Fruit fly (Drosophila melanogaster) whole organism, prepupa: ENCODE data around the gene CG1703.

Source experiments
- Blimp-1 ChIP-seq: fragments of 200-800 bp; sonication (Bioruptor generic); optimal IDR thresholded peaks from 3 replicates; lab custom pipeline; 2017; ENCODE audit warnings: missing biosample characterization, missing genetic modification characterization, mild to moderate bottlenecking, moderate library complexity, missing genetic modification reagents
- CG10669 ChIP-seq: fragments of 200-800 bp; sonication (Bioruptor generic); optimal IDR thresholded peaks from 3 replicates; lab custom pipeline; 2018; ENCODE audit warnings: missing biosample characterization, mild to moderate bottlenecking, missing genetic modification characterization, moderate library complexity
- CG11294 ChIP-seq: fragments of 200-800 bp; sonication (Bioruptor generic); IDR thresholded peaks from 2 replicates; pipeline ENCODE4 v1.3.6; 2022; ENCODE audit warnings: missing biosample characterization, missing genetic modification characterization
- CG11762 ChIP-seq: fragments of 200-800 bp; sonication (Bioruptor generic); optimal IDR thresholded peaks from 3 replicates; lab custom pipeline; 2016; ENCODE audit warnings: missing biosample characterization, missing genetic modification characterization; ENCODE audit not compliant: insufficient read depth
- CG11902 ChIP-seq: fragments of 200-800 bp; sonication (Bioruptor generic); optimal IDR thresholded peaks from 3 replicates; lab custom pipeline; 2016; ENCODE audit warnings: missing biosample characterization, missing genetic modification characterization
- CG15336 ChIP-seq: fragments of 200-800 bp; sonication (Bioruptor generic); IDR thresholded peaks from 2 replicates; pipeline ENCODE4 v1.3.6; 2022; ENCODE audit warnings: missing biosample characterization, missing genetic modification characterization
- CG1621 ChIP-seq: fragments of 200-800 bp; sonication (Bioruptor generic); optimal IDR thresholded peaks from 3 replicates; lab custom pipeline; 2018; ENCODE audit warnings: missing biosample characterization, mild to moderate bottlenecking, missing genetic modification characterization
- CG16779 ChIP-seq: fragments of 200-800 bp; sonication (Bioruptor generic); optimal IDR thresholded peaks from 3 replicates; lab custom pipeline; 2017; ENCODE audit warnings: missing biosample characterization, mild to moderate bottlenecking, missing genetic modification characterization
- CG31627 ChIP-seq: fragments of 200-800 bp; sonication (Bioruptor generic); optimal IDR thresholded peaks from 3 replicates; lab custom pipeline; 2016; ENCODE audit warnings: missing biosample characterization, missing genetic modification characterization
- CG32006 ChIP-seq: fragments of 200-800 bp; sonication (Bioruptor generic); optimal IDR thresholded peaks from 3 replicates; lab custom pipeline; 2017; ENCODE audit warnings: missing biosample characterization, mild to moderate bottlenecking, missing genetic modification characterization
- CG34406 ChIP-seq: fragments of 200-800 bp; sonication (Bioruptor generic); optimal IDR thresholded peaks from 3 replicates; lab custom pipeline; 2016; ENCODE audit warnings: missing biosample characterization, missing genetic modification characterization
- CG3919 ChIP-seq: fragments of 200-800 bp; sonication (Bioruptor generic); optimal IDR thresholded peaks from 3 replicates; lab custom pipeline; 2016; ENCODE audit warnings: missing biosample characterization, missing genetic modification characterization
- CG4318 ChIP-seq: fragments of 200-800 bp; sonication (Bioruptor generic); optimal IDR thresholded peaks from 3 replicates; lab custom pipeline; 2017; ENCODE audit warnings: missing biosample characterization, mild to moderate bottlenecking, missing genetic modification characterization
- CG6163 ChIP-seq: fragments of 200-800 bp; sonication (Bioruptor generic); IDR thresholded peaks from 3 replicates; pipeline ENCODE4 v1.3.6; 2022; ENCODE audit warnings: missing biosample characterization, missing genetic modification characterization
- CG6276 ChIP-seq: fragments of 200-800 bp; sonication (Bioruptor generic); optimal IDR thresholded peaks from 2 replicates; lab custom pipeline; 2017; ENCODE audit warnings: missing biosample characterization, mild to moderate bottlenecking, missing genetic modification characterization
- CG6792 ChIP-seq: fragments of 200-800 bp; sonication (Bioruptor generic); optimal IDR thresholded peaks from 3 replicates; lab custom pipeline; 2016; ENCODE audit warnings: missing biosample characterization, missing genetic modification characterization
- CG6808 ChIP-seq: fragments of 200-800 bp; sonication (Bioruptor generic); optimal IDR thresholded peaks from 3 replicates; lab custom pipeline; 2017; ENCODE audit warnings: missing biosample characterization, missing genetic modification characterization, mild to moderate bottlenecking, moderate library complexity, missing genetic modification reagents
- CG8119 ChIP-seq: fragments of 200-800 bp; sonication (Bioruptor generic); IDR thresholded peaks from 3 replicates; pipeline ENCODE4 v1.3.6; 2022; ENCODE audit warnings: missing biosample characterization, missing genetic modification characterization
- CG8319 ChIP-seq: fragments of 200-800 bp; sonication (Bioruptor generic); optimal IDR thresholded peaks from 3 replicates; lab custom pipeline; 2016; ENCODE audit warnings: missing biosample characterization, missing genetic modification characterization
- CG8632 ChIP-seq: fragments of 200-800 bp; sonication (Bioruptor generic); optimal IDR thresholded peaks from 3 replicates; lab custom pipeline; 2016; ENCODE audit warnings: missing biosample characterization, missing genetic modification characterization
- Eip78C ChIP-seq: fragments of 200-800 bp; sonication (Bioruptor generic); peaks from one replicate; lab custom pipeline; 2016; ENCODE audit warnings: missing biosample characterization, missing genetic modification characterization
- Eip93F ChIP-seq: fragments of 200-800 bp; sonication (Bioruptor generic); optimal IDR thresholded peaks from 2 replicates; lab custom pipeline; 2016; ENCODE audit warnings: missing biosample characterization, mild to moderate bottlenecking, missing genetic modification characterization
- Ets96B ChIP-seq: fragments of 200-800 bp; optimal IDR thresholded peaks from 2 replicates; lab custom pipeline; 2019; ENCODE audit warnings: missing biosample characterization, mild to moderate bottlenecking, missing genetic modification characterization, moderate library complexity
- Hr38 ChIP-seq: sonication (Bioruptor generic); optimal IDR thresholded peaks from 2 replicates; lab custom pipeline; 2016; ENCODE audit warnings: missing biosample characterization, missing genetic modification characterization
- Hr39 ChIP-seq: fragments of 200-800 bp; sonication (Bioruptor generic); optimal IDR thresholded peaks from 2 replicates; lab custom pipeline; 2016; ENCODE audit warnings: missing biosample characterization, missing genetic modification characterization
- Hr4 ChIP-seq: fragments of 200-800 bp; sonication (Bioruptor generic); optimal IDR thresholded peaks from 3 replicates; lab custom pipeline; 2016; ENCODE audit warnings: missing biosample characterization, missing genetic modification characterization
- Smox ChIP-seq: fragments of 200-800 bp; sonication (Bioruptor generic); optimal IDR thresholded peaks from 3 replicates; lab custom pipeline; 2016; ENCODE audit warnings: missing biosample characterization, missing genetic modification characterization
- Sox102F ChIP-seq: fragments of 200-800 bp; sonication (Bioruptor generic); optimal IDR thresholded peaks from 2 replicates; lab custom pipeline; 2016; ENCODE audit warnings: missing biosample characterization, mild to moderate bottlenecking, missing genetic modification characterization
- Sox14 ChIP-seq: fragments of 200-800 bp; sonication (Bioruptor generic); optimal IDR thresholded peaks from 3 replicates; lab custom pipeline; 2016; ENCODE audit warnings: missing biosample characterization, missing genetic modification characterization
- Sox15 ChIP-seq: fragments of 200-800 bp; sonication (Bioruptor generic); optimal IDR thresholded peaks from 3 replicates; lab custom pipeline; 2016; ENCODE audit warnings: missing biosample characterization, missing genetic modification characterization
- achi ChIP-seq: fragments of 200-800 bp; sonication (Bioruptor generic); optimal IDR thresholded peaks from 3 replicates; lab custom pipeline; 2016; ENCODE audit warnings: missing biosample characterization, missing genetic modification characterization
- acj6 ChIP-seq: fragments of 200-800 bp; sonication (Bioruptor generic); optimal IDR thresholded peaks from 3 replicates; lab custom pipeline; 2016; ENCODE audit warnings: missing biosample characterization, missing genetic modification characterization
- cyc ChIP-seq: fragments of 200-800 bp; sonication (Bioruptor generic); optimal IDR thresholded peaks from 3 replicates; lab custom pipeline; 2016; ENCODE audit warnings: missing biosample characterization, missing genetic modification characterization
- dac ChIP-seq: fragments of 200-800 bp; sonication (Bioruptor generic); optimal IDR thresholded peaks from 2 replicates; lab custom pipeline; 2017; ENCODE audit warnings: missing biosample characterization, mild to moderate bottlenecking, missing genetic modification characterization
- dsx ChIP-seq: fragments of 200-800 bp; optimal IDR thresholded peaks from 3 replicates; lab custom pipeline; 2019; ENCODE audit warnings: missing biosample characterization, mild to moderate bottlenecking, missing genetic modification characterization, moderate library complexity; ENCODE audit not compliant: poor library complexity, severe bottlenecking
- eg ChIP-seq: fragments of 200-800 bp; sonication (Bioruptor generic); IDR thresholded peaks from 3 replicates; pipeline ENCODE4 v1.3.6; 2022; ENCODE audit warnings: missing biosample characterization, missing genetic modification characterization
- esn ChIP-seq: fragments of 200-800 bp; sonication (Bioruptor generic); optimal IDR thresholded peaks from 2 replicates; lab custom pipeline; 2016; ENCODE audit warnings: missing biosample characterization, mild to moderate bottlenecking, missing genetic modification characterization, moderate library complexity
- fd59A ChIP-seq: fragments of 200-800 bp; sonication (Bioruptor generic); optimal IDR thresholded peaks from 2 replicates; lab custom pipeline; 2017; ENCODE audit warnings: missing biosample characterization, mild to moderate bottlenecking, missing genetic modification characterization, missing genetic modification reagents
- fd85E ChIP-seq: fragments of 200-800 bp; sonication (Bioruptor generic); optimal IDR thresholded peaks from 3 replicates; lab custom pipeline; 2016; ENCODE audit warnings: missing biosample characterization, missing genetic modification characterization
- fkh ChIP-seq: fragments of 200-800 bp; sonication (Bioruptor generic); optimal IDR thresholded peaks from 3 replicates; lab custom pipeline; 2017; ENCODE audit warnings: missing biosample characterization, mild to moderate bottlenecking, missing genetic modification characterization, moderate library complexity
- net ChIP-seq: fragments of 200-800 bp; sonication (Bioruptor generic); optimal IDR thresholded peaks from 3 replicates; lab custom pipeline; 2016; ENCODE audit warnings: missing biosample characterization, missing genetic modification characterization
- pdm3 ChIP-seq: fragments of 200-800 bp; sonication (Bioruptor generic); optimal IDR thresholded peaks from 3 replicates; lab custom pipeline; 2016; ENCODE audit warnings: missing biosample characterization, missing genetic modification characterization
- salr ChIP-seq, 2 experiments: fragments of 200-800 bp; sonication (Bioruptor generic); optimal IDR thresholded peaks; 3 replicates each; lab custom pipeline; 2016 to 2018; ENCODE audit warnings: missing biosample characterization in 2 of 2, missing genetic modification characterization in 2 of 2, mild to moderate bottlenecking in 1 of 2
- spab ChIP-seq: fragments of 200-800 bp; sonication (Bioruptor generic); optimal IDR thresholded peaks from 2 replicates; lab custom pipeline; 2017; ENCODE audit warnings: missing biosample characterization, mild to moderate bottlenecking, missing genetic modification characterization, missing genetic modification reagents
- svp ChIP-seq: fragments of 200-800 bp; sonication (Bioruptor generic); peaks from one replicate; lab custom pipeline; 2016; ENCODE audit warnings: missing biosample characterization, missing genetic modification characterization
- topi ChIP-seq: fragments of 200-800 bp; sonication (Bioruptor generic); optimal IDR thresholded peaks from 3 replicates; lab custom pipeline; 2016; ENCODE audit warnings: missing biosample characterization, missing genetic modification characterization
- vri ChIP-seq: fragments of 200-800 bp; sonication (Bioruptor generic); optimal IDR thresholded peaks from 3 replicates; lab custom pipeline; 2016; ENCODE audit warnings: missing biosample characterization, mild to moderate bottlenecking, missing genetic modification characterization

The CG1703 gene

dm6 chrX:11658181-11658842 is 46.6 kb downstream of the CG1703 start (continued):
- TF ChIP-seq CG6808, result no peak
- TF ChIP-seq Sox15 (GFP tag; lab: Kevin White, UChicago), result peak; percentile 26
- TF ChIP-seq CG3919, result peak; percentile 52
- TF ChIP-seq eg (GFP tag; lab: Robert Waterston, UW), result peak; percentile 65
- peak; percentile 61 for TF ChIP-seq CG11762
- TF ChIP-seq CG10669 (GFP tag; lab: Kevin White, UChicago), result peak; percentile 20
- TF ChIP-seq fkh (GFP tag; lab: Kevin White, UChicago), result no peak
- no peak for TF ChIP-seq CG31627 (GFP tag; lab: Kevin White, UChicago)
- TF ChIP-seq Sox102F (GFP tag; lab: Kevin White, UChicago), result peak; percentile 5
- peak; percentile 2 for TF ChIP-seq spab (GFP tag; lab: Kevin White, UChicago)
- no peak for TF ChIP-seq CG16779 (tag; lab: Kevin White, UChicago)
- TF ChIP-seq CG11294 (GFP tag; lab: Robert Waterston, UW), result peak; percentile 42; the same call in 1 of the 2 replicates
- TF ChIP-seq CG6276 (GFP tag; lab: Kevin White, UChicago), result peak; percentile 22
- peak; percentile 65 for TF ChIP-seq achi (GFP tag; lab: Kevin White, UChicago)
- TF ChIP-seq salr (GFP tag; optimal IDR thresholded peaks at IDR 0.05; lab: Kevin White, UChicago), result peak in 1 of 2 experiments; percentile 20
- TF ChIP-seq, all 60 proteins: peak for 40

dm6 chrX:11659080-11659479 is 47.4 kb downstream of the CG1703 start:
- TF ChIP-seq CG8319 (GFP tag; lab: Kevin White, UChicago) (peak; percentile 53), Sox15 (GFP tag; lab: Kevin White, UChicago) (peak; percentile 63), dsx (GFP tag; lab: Kevin White, UChicago) (peak; percentile 88), svp (GFP tag; lab: Kevin White, UChicago) (peak; percentile 65), vri (no peak), CG1621 (tag; lab: Kevin White, UChicago) (peak; percentile 70), fd59A (GFP tag; lab: Kevin White, UChicago) (peak; percentile 82), esn (GFP tag; lab: Kevin White, UChicago) (peak; percentile 37), CG6276 (GFP tag; lab: Kevin White, UChicago) (peak; percentile 93), CG16779 (tag; lab: Kevin White, UChicago) (peak; percentile 86), Hr4 (peak; percentile 79), CG11902 (peak; percentile 44), CG8632 (GFP tag; lab: Kevin White, UChicago) (peak; percentile 81), CG6163 (GFP tag; lab: Robert Waterston, UW) (peak; percentile 82), CG34406 (GFP tag; lab: Kevin White, UChicago) (peak; percentile 75), Hr38 (GFP tag; lab: Kevin White, UChicago) (no peak), cyc (GFP tag; lab: Kevin White, UChicago) (peak; percentile 17), CG6792 (peak; percentile 64), eg (GFP tag; lab: Robert Waterston, UW) (peak; percentile 82; the same call in 2 of the 3 replicates), Hr39 (GFP tag; lab: Kevin White, UChicago) (no peak), CG32006 (GFP tag; lab: Kevin White, UChicago) (peak; percentile 95), CG31627 (GFP tag; lab: Kevin White, UChicago) (no peak), Eip78C (GFP tag; lab: Kevin White, UChicago) (peak; percentile 94), topi (GFP tag; lab: Kevin White, UChicago) (peak; percentile 37), fkh (GFP tag; lab: Kevin White, UChicago) (no peak), pdm3 (GFP tag; lab: Kevin White, UChicago) (peak; percentile 80), achi (GFP tag; lab: Kevin White, UChicago) (peak; percentile 85), spab (GFP tag; lab: Kevin White, UChicago) (peak; percentile 80), Blimp-1 (GFP tag; lab: Kevin White, UChicago) (no peak), CG15336 (GFP tag; lab: Robert Waterston, UW) (peak; percentile 94), CG4318 (GFP tag; lab: Kevin White, UChicago) (peak; percentile 91), fd85E (GFP tag; lab: Kevin White, UChicago) (no peak), Eip93F (GFP tag; lab: Kevin White, UChicago) (no peak), acj6 (GFP tag; lab: Kevin White, UChicago) (peak; percentile 83), CG3919 (peak; percentile 85), CG10669 (GFP tag; lab: Kevin White, UChicago) (peak; percentile 80), CG8119 (GFP tag; lab: Robert Waterston, UW) (peak; percentile 93), Sox14 (peak; percentile 53), dac (GFP tag; lab: Kevin White, UChicago) (peak; percentile 83), net (GFP tag; lab: Kevin White, UChicago) (peak; percentile 87), Smox (GFP tag; lab: Kevin White, UChicago) (peak; percentile 18), Ets96B (tag; lab: Kevin White, UChicago) (peak; percentile 83)
